Worm (Caenorhabditis elegans): ENCODE results near the gene golg-4.

Gene golg-4

ce11 chrIII:3468384-3468783, 63.0 kb downstream of the golg-4 start (continued):
- no peak for TF ChIP-seq vab-7 (GFP tag; IDR thresholded peaks at IDR 0.05)
- no peak for TF ChIP-seq saeg-2 (GFP tag; IDR thresholded peaks at IDR 0.05)
- TF ChIP-seq spr-3 (GFP tag; optimal IDR thresholded peaks at IDR 0.05), result no peak
- TF ChIP-seq dmd-6 (GFP tag; IDR thresholded peaks at IDR 0.05), result peak; percentile 20; the same call in 1 of the 2 replicates
- TF ChIP-seq nhr-77 (tag; optimal IDR thresholded peaks at IDR 0.05), result no peak
- TF ChIP-seq pqm-1 (tag; optimal IDR thresholded peaks at IDR 0.05), result peak; percentile 30
- TF ChIP-seq unc-130 (GFP tag; optimal IDR thresholded peaks at IDR 0.05), result no peak
- no peak for TF ChIP-seq zag-1 (tag; optimal IDR thresholded peaks at IDR 0.05)
- TF ChIP-seq daf-12 (tag; optimal IDR thresholded peaks at IDR 0.05), result no peak
- no peak for TF ChIP-seq daf-8 (GFP tag; IDR thresholded peaks at IDR 0.05)

ce11 chrIII:3469646-3470045, 64.3 kb downstream of the golg-4 start, which contains the start of gene smim-14:
Gene smim-14, minus strand, starts transcription at chrIII:3469746.
- TF ChIP-seq lin-38 (GFP tag; IDR thresholded peaks at IDR 0.05) (no peak), arid-1 (GFP tag; conservative IDR thresholded peaks at IDR 0.05) (no peak), daf-16 (GFP tag; optimal IDR thresholded peaks at IDR 0.05) (no peak), daf-16 (tag; optimal IDR thresholded peaks at IDR 0.05) (peak; percentile 34), nhr-28 (tag; optimal IDR thresholded peaks at IDR 0.05) (no peak), mes-2 (tag; optimal IDR thresholded peaks at IDR 0.05; ENCODE audit: poor library complexity, severe bottlenecking) (peak; percentile 29), Y75B8A.6 (GFP tag; IDR thresholded peaks at IDR 0.05) (no peak), cey-2 (tag; optimal IDR thresholded peaks at IDR 0.05; ENCODE audit: borderline replicate concordance, insufficient read depth) (no peak)

- 0 out of 2 replicates have a peak, but pooled peaks have one; percentile 30 for TF ChIP-seq tra-1 (GFP tag; IDR thresholded peaks at IDR 0.05)
- no peak for TF ChIP-seq ceh-32 (tag; optimal IDR thresholded peaks at IDR 0.05; ENCODE audit: poor library complexity)
- TF ChIP-seq zip-11 (GFP tag; IDR thresholded peaks at IDR 0.05), result no peak
- TF ChIP-seq ama-1 (optimal IDR thresholded peaks at IDR 0.05), result no peak
- peak in 1 of 2 experiments; percentile 79 for TF ChIP-seq unc-62 (GFP tag; optimal IDR thresholded peaks at IDR 0.05 in 1 of 2)
- no peak for TF ChIP-seq unc-62 (tag; optimal IDR thresholded peaks at IDR 0.05)
- TF ChIP-seq hlh-11 (tag; optimal IDR thresholded peaks at IDR 0.05), result peak; percentile 40
- TF ChIP-seq snpc-4 (tag; optimal IDR thresholded peaks at IDR 0.05), result no peak
- 0 out of 2 replicates have a peak, but pooled peaks have one; percentile 28 for TF ChIP-seq php-3 (GFP tag; IDR thresholded peaks at IDR 0.05)
- TF ChIP-seq nhr-28 (tag; optimal IDR thresholded peaks at IDR 0.05), result peak; percentile 97
Observed at ce11 chrIII:3470433-3470832, 65.1 kb downstream of the golg-4 start.

DNA sequence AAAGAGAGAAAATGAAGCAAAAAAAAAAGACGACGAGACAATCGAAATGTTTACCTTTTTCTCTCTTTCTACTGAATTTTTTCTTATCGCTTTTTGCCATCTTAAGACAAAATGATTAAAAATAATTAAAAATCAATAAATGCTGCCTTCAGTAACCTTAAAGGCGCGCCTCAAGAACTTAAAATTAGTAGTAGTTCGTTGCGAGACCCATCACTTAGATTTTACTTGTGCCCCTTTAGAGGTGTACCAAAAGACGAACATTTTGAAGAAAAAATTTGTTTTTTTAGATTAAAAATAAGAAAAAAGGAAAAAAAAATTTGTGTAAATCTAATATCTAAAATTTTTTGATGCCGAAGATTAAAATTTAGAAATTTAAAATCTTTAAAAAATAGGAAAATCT, 65.6 kb downstream of the golg-4 start:
- TF ChIP-seq daf-16 (GFP tag; optimal IDR thresholded peaks at IDR 0.05) (no peak), daf-16 (tag; optimal IDR thresholded peaks at IDR 0.05) (peak; percentile 12), nhr-48 (tag; optimal IDR thresholded peaks at IDR 0.05) (no peak), tra-1 (GFP tag; IDR thresholded peaks at IDR 0.05) (no peak), egl-43 (GFP tag; IDR thresholded peaks at IDR 0.05) (no peak), vab-7 (GFP tag; IDR thresholded peaks at IDR 0.05) (no peak)

DNA sequence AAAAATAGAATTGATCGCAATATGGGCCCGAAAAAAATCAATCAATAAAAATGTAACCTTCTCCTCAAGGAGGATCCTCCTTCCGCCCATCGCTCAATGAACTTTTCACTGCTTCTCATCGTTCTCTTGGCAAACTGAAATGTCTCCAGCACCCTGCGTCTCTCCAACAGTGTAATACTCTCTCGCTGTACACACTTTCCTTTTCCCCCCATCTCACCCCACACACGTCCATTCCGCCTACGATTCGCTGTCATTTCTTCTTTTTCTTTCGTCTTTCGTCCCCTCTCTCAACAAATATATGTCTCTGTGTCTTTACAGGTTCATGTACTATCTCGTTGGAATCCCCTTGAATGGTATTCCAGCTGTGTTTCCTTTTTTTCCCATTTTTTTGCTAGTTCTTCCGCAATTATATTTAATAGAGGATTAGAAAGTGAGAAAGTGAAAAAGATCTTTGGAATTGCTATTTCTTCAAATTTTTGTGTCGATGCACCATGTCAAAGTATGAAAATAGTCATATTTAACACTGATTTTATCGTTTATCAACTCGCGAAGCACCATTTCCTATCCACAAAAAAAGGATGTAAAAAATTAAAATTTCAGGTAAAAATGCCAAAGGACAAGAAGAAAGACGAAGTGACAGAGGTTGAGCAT, 66.2 kb downstream of the golg-4 start, which contains the start of gene rsu-1:
TSS of gene rsu-1 (plus strand) at position 601 of the 651 bp plus-strand sequence.
- TF ChIP-seq pha-4 (GFP tag; IDR thresholded peaks at IDR 0.05), result no peak
- peak; percentile 41 for TF ChIP-seq pha-4 (tag; optimal IDR thresholded peaks at IDR 0.05)
- TF ChIP-seq egl-43 (GFP tag; IDR thresholded peaks at IDR 0.05), result no peak
- TF ChIP-seq nhr-25 (tag; optimal IDR thresholded peaks at IDR 0.05; ENCODE audit: borderline replicate concordance, insufficient read depth), result peak; percentile 51
- TF ChIP-seq tra-1 (GFP tag; IDR thresholded peaks at IDR 0.05), result 0 out of 2 replicates have a peak, but pooled peaks have one; percentile 25
- TF ChIP-seq nhr-28 (tag; optimal IDR thresholded peaks at IDR 0.05), result peak; percentile 86
- TF ChIP-seq Y48G9A.11 (GFP tag; IDR thresholded peaks at IDR 0.05), result no peak
- TF ChIP-seq ceh-20 (GFP tag; IDR thresholded peaks at IDR 0.05), result no peak
- TF ChIP-seq F49E8.2 (tag; optimal IDR thresholded peaks at IDR 0.05; ENCODE audit: borderline replicate concordance), result no peak
- peak; percentile 68 for TF ChIP-seq spr-1 (tag; optimal IDR thresholded peaks at IDR 0.05)
- peak in 1 of 2 experiments; percentile 3 for TF ChIP-seq hif-1 (tag; optimal IDR thresholded peaks at IDR 0.05)
- peak in 1 of 2 experiments; percentile 8 for TF ChIP-seq daf-16 (GFP tag; optimal IDR thresholded peaks at IDR 0.05)
- TF ChIP-seq daf-16 (tag; optimal IDR thresholded peaks at IDR 0.05), result peak; percentile 49
- TF ChIP-seq mes-2 (tag; optimal IDR thresholded peaks at IDR 0.05; ENCODE audit: poor library complexity, severe bottlenecking), result peak; percentile 73
- TF ChIP-seq nhr-77 (tag; optimal IDR thresholded peaks at IDR 0.05), result no peak
- peak; percentile 26 for TF ChIP-seq duxl-1 (tag; optimal IDR thresholded peaks at IDR 0.05; ENCODE audit: poor library complexity)
- peak; percentile 46 for TF ChIP-seq dpl-1 (GFP tag; optimal IDR thresholded peaks at IDR 0.05)
- peak; percentile 8 for TF ChIP-seq lin-13 (GFP tag; optimal IDR thresholded peaks at IDR 0.05)
- no peak for TF ChIP-seq nhr-76 (tag; optimal IDR thresholded peaks at IDR 0.05)
- TF ChIP-seq hmg-1.1 (GFP tag; IDR thresholded peaks at IDR 0.05), result peak; percentile 84
